Fruit fly (Drosophila melanogaster) whole organism, wandering third instar larva: ENCODE data around the gene CROT.

ENCODE experiments used
- Abd-B ChIP-seq: fragments of >200 bp; optimal IDR thresholded peaks from 2 replicates; lab custom pipeline; 2017; ENCODE audit warnings: missing biosample characterization, missing genetic modification characterization
- CG32264 ChIP-seq: fragments of 200-800 bp; sonication (Bioruptor generic); optimal IDR thresholded peaks from 2 replicates; lab custom pipeline; 2016; ENCODE audit warnings: missing biosample characterization, missing genetic modification characterization
- CG9705 ChIP-seq: fragments of 200-800 bp; sonication (Bioruptor generic); optimal IDR thresholded peaks from 2 replicates; lab custom pipeline; 2018; ENCODE audit warnings: missing biosample characterization, mild to moderate bottlenecking, missing genetic modification characterization
- CrebA ChIP-seq: fragments of 200-800 bp; sonication (Bioruptor generic); optimal IDR thresholded peaks from 2 replicates; lab custom pipeline; 2016; ENCODE audit warnings: missing biosample characterization, mild to moderate bottlenecking, missing genetic modification characterization, borderline replicate concordance
- Dfd ChIP-seq: fragments of >200 bp; optimal IDR thresholded peaks from 2 replicates; lab custom pipeline; 2017; ENCODE audit warnings: missing biosample characterization, missing genetic modification characterization
- Dif ChIP-seq: fragments of 200-275, 200-300 bp; sonication (Bioruptor generic); optimal IDR thresholded peaks from 2 replicates; lab custom pipeline; 2018; ENCODE audit warnings: missing biosample characterization, missing genetic modification characterization; ENCODE audit not compliant: partially characterized antibody
- GATAd ChIP-seq: sonication (Bioruptor generic); optimal IDR thresholded peaks from 2 replicates; lab custom pipeline; 2016; ENCODE audit warnings: missing biosample characterization, missing genetic modification characterization
- HLH106 ChIP-seq: fragments of 200-800 bp; optimal IDR thresholded peaks from 3 replicates; lab custom pipeline; 2019; ENCODE audit warnings: missing biosample characterization, mild to moderate bottlenecking, missing genetic modification characterization, moderate library complexity
- Hnf4 ChIP-seq: fragments of 200-800 bp; sonication (Bioruptor generic); optimal IDR thresholded peaks from 2 replicates; lab custom pipeline; 2016; ENCODE audit warnings: missing biosample characterization, mild to moderate bottlenecking, missing genetic modification characterization
- Hr78 ChIP-seq: fragments of >200 bp; optimal IDR thresholded peaks from 2 replicates; lab custom pipeline; 2017; ENCODE audit warnings: missing biosample characterization, missing genetic modification characterization
- Hr83 ChIP-seq: fragments of 200-300 bp; sonication (Bioruptor generic); optimal IDR thresholded peaks from 2 replicates; lab custom pipeline; 2016; ENCODE audit warnings: missing biosample characterization, mild to moderate bottlenecking, missing genetic modification characterization, moderate library complexity; ENCODE audit not compliant: poor library complexity, severe bottlenecking
- Jra ChIP-seq: sonication (Bioruptor generic); optimal IDR thresholded peaks from 2 replicates; lab custom pipeline; 2016; ENCODE audit warnings: missing biosample characterization, missing genetic modification characterization
- Mio ChIP-seq: sonication (Bioruptor generic); optimal IDR thresholded peaks from 2 replicates; lab custom pipeline; 2016; ENCODE audit warnings: missing biosample characterization, missing genetic modification characterization
- Myc ChIP-seq: fragments of >200 bp; optimal IDR thresholded peaks from 2 replicates; lab custom pipeline; 2017
- N ChIP-seq: fragments of >200 bp; optimal IDR thresholded peaks from 2 replicates; lab custom pipeline; 2018; ENCODE audit warnings: missing biosample characterization, missing external identifiers, missing genetic modification characterization
- OdsH ChIP-seq: fragments of 200-800 bp; sonication (Bioruptor generic); optimal IDR thresholded peaks from 2 replicates; lab custom pipeline; 2016; ENCODE audit warnings: missing biosample characterization, mild to moderate bottlenecking, missing genetic modification characterization
- Rel ChIP-seq, 2 experiments: fragments of 200-800 bp; sonication (Bioruptor generic) in 1 of 2; optimal IDR thresholded peaks; 2 replicates in 1 of 2; 3 replicates in 1 of 2; lab custom pipeline; 2016 to 2019; ENCODE audit warnings: mild to moderate bottlenecking in 2 of 2, missing biosample characterization in 2 of 2, missing genetic modification characterization in 2 of 2, moderate library complexity in 1 of 2
- Sp1 ChIP-seq: fragments of 200-800 bp; sonication (Bioruptor generic); optimal IDR thresholded peaks from 3 replicates; lab custom pipeline; 2019; ENCODE audit warnings: missing biosample characterization, mild to moderate bottlenecking, missing genetic modification characterization, moderate library complexity
- Vsx2 ChIP-seq: fragments of 200-300, 225-300 bp; sonication (Bioruptor generic); optimal IDR thresholded peaks from 2 replicates; lab custom pipeline; 2018; ENCODE audit warnings: missing biosample characterization, missing genetic modification characterization; ENCODE audit not compliant: partially characterized antibody
- br ChIP-seq: fragments of 200-800 bp; sonication (Bioruptor generic); optimal IDR thresholded peaks from 2 replicates; lab custom pipeline; 2016; ENCODE audit warnings: missing biosample characterization, missing genetic modification characterization
- dl ChIP-seq, 2 experiments: fragments of 175-275, 200-275 bp in 1 of 2; fragments of 200-275 bp in 1 of 2; sonication (Bioruptor generic); optimal IDR thresholded peaks; lab custom pipeline; 2018; ENCODE audit warnings: mild to moderate bottlenecking in 2 of 2, missing biosample characterization in 2 of 2, missing genetic modification characterization in 2 of 2, moderate library complexity in 2 of 2; ENCODE audit not compliant: partially characterized antibody in 2 of 2, insufficient read depth in 1 of 2
- dmrt93B ChIP-seq: fragments of 200-800 bp; sonication (Bioruptor generic); optimal IDR thresholded peaks from 2 replicates; lab custom pipeline; 2018; ENCODE audit warnings: missing biosample characterization, mild to moderate bottlenecking, missing genetic modification characterization
- dsf ChIP-seq: sonication (Bioruptor generic); optimal IDR thresholded peaks from 2 replicates; lab custom pipeline; 2016; ENCODE audit warnings: missing biosample characterization, missing genetic modification characterization, borderline replicate concordance
- ey ChIP-seq: fragments of 200-800 bp; sonication (Bioruptor generic); optimal IDR thresholded peaks from 2 replicates; lab custom pipeline; 2016; ENCODE audit warnings: missing biosample characterization, missing genetic modification characterization
- foxo ChIP-seq, 2 experiments: fragments of 200-800 bp; sonication (Bioruptor generic); optimal IDR thresholded peaks; 2 replicates in 1 of 2; 3 replicates in 1 of 2; lab custom pipeline; 2016 to 2017; ENCODE audit warnings: missing biosample characterization in 2 of 2, missing genetic modification characterization in 2 of 2
- fru ChIP-seq: fragments of 200-800 bp; sonication (Bioruptor generic); optimal IDR thresholded peaks from 3 replicates; lab custom pipeline; 2016; ENCODE audit warnings: missing biosample characterization, mild to moderate bottlenecking, missing genetic modification characterization
- h ChIP-seq: fragments of 200-800 bp; sonication (Bioruptor generic); optimal IDR thresholded peaks from 3 replicates; lab custom pipeline; 2016; ENCODE audit warnings: missing biosample characterization, mild to moderate bottlenecking, missing genetic modification characterization
- jim ChIP-seq: fragments of 175-275, 200-325 bp; sonication (Bioruptor generic); optimal IDR thresholded peaks from 2 replicates; lab custom pipeline; 2016; ENCODE audit warnings: missing biosample characterization, mild to moderate bottlenecking, missing genetic modification characterization
- lola ChIP-seq: fragments of >200 bp; optimal IDR thresholded peaks from 2 replicates; lab custom pipeline; 2017; ENCODE audit warnings: missing biosample characterization, missing genetic modification characterization
- pan ChIP-seq: fragments of >200 bp; optimal IDR thresholded peaks from 2 replicates; lab custom pipeline; 2017
- psq ChIP-seq: fragments of 200-800 bp; sonication (Bioruptor generic); optimal IDR thresholded peaks from 3 replicates; lab custom pipeline; 2017; ENCODE audit warnings: missing biosample characterization, mild to moderate bottlenecking, missing genetic modification characterization, moderate library complexity
- rgr ChIP-seq: fragments of 200-800 bp; sonication (Bioruptor generic); optimal IDR thresholded peaks from 3 replicates; lab custom pipeline; 2016; ENCODE audit warnings: missing biosample characterization, mild to moderate bottlenecking, missing genetic modification characterization
- sage ChIP-seq: fragments of 200-800 bp; sonication (Bioruptor generic); optimal IDR thresholded peaks from 2 replicates; lab custom pipeline; 2016; ENCODE audit warnings: missing biosample characterization, mild to moderate bottlenecking, missing genetic modification characterization
- usp ChIP-seq: fragments of >200 bp; optimal IDR thresholded peaks from 2 replicates; lab custom pipeline; 2017; ENCODE audit warnings: missing biosample characterization, missing genetic modification characterization
- woc ChIP-seq: sonication (Bioruptor generic); optimal IDR thresholded peaks from 2 replicates; lab custom pipeline; 2016; ENCODE audit warnings: missing biosample characterization, mild to moderate bottlenecking, missing genetic modification characterization

CROT gene

dm6 chr3R:27694018-27694417 lies 12.5 kb downstream of the CROT start, which contains the start of gene CG43319:
Gene CG43319, plus strand, starts transcription at chr3R:27694318.
- TF ChIP-seq Myc (lab: Kevin White, UChicago) (no peak), Rel (GFP tag; optimal IDR thresholded peaks at IDR 0.05; lab: Kevin White, UChicago) (no peak), Rel (tag; optimal IDR thresholded peaks at IDR 0.05; lab: Kevin White, UChicago) (no peak), N (no peak), lola (no peak), jim (GFP tag; lab: Kevin White, UChicago) (no peak), h (GFP tag; lab: Kevin White, UChicago) (no peak), rgr (GFP tag; lab: Kevin White, UChicago) (no peak), sage (GFP tag; lab: Kevin White, UChicago) (no peak), CrebA (GFP tag; lab: Kevin White, UChicago) (no peak), Dfd (GFP tag; lab: Kevin White, UChicago) (no peak), HLH106 (tag; lab: Kevin White, UChicago) (no peak), ey (GFP tag; lab: Kevin White, UChicago) (no peak), Jra (no peak), Mio (GFP tag; lab: Kevin White, UChicago) (no peak), usp (GFP tag; lab: Kevin White, UChicago) (no peak), dmrt93B (GFP tag; lab: Kevin White, UChicago) (no peak), Dif (no peak), GATAd (GFP tag; lab: Kevin White, UChicago) (no peak), foxo (GFP tag; optimal IDR thresholded peaks at IDR 0.05; lab: Kevin White, UChicago) (no peak), woc (GFP tag; lab: Kevin White, UChicago) (no peak)

dm6 chr3R:27692645-27693307 lies 13.8 kb downstream of the CROT start:
- TF ChIP-seq sage (GFP tag; lab: Kevin White, UChicago) (no peak), fru (peak; percentile 58), psq (GFP tag; lab: Kevin White, UChicago) (peak; percentile 60), usp (GFP tag; lab: Kevin White, UChicago) (no peak), Hr83 (GFP tag; lab: Kevin White, UChicago) (no peak), rgr (GFP tag; lab: Kevin White, UChicago) (no peak)

DNA sequence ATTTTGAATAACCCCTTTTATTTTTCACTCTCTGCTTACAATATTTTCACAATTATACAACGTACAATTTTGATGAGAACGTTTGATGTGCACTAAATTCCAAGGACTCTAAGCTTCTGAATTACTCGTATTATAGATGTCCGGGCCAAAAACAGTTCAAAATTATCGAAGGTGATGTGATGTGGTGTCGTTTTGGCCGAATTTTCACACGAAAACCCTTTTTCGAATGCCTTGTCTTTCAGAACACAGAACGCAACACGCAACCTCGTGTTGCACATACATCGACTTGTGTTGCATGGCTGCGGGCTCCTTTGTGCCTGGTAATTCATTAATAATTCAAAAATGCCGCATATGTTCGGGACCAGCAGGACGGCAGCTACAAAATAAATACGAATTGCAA lies 18.5 kb downstream of the CROT start, which contains the start of gene CG31055:
CG31055 (minus strand) TSS at position 101 of the 400 bp plus-strand sequence.
- TF ChIP-seq sage (GFP tag; lab: Kevin White, UChicago) (no peak), Mio (GFP tag; lab: Kevin White, UChicago) (no peak), HLH106 (tag; lab: Kevin White, UChicago) (no peak), ey (GFP tag; lab: Kevin White, UChicago) (no peak), Dif (no peak), CrebA (GFP tag; lab: Kevin White, UChicago) (no peak), Hr83 (GFP tag; lab: Kevin White, UChicago) (no peak), jim (GFP tag; lab: Kevin White, UChicago) (no peak), Myc (lab: Kevin White, UChicago) (no peak), pan (lab: Kevin White, UChicago) (no peak), OdsH (GFP tag; lab: Kevin White, UChicago) (no peak), Jra (no peak), Hr78 (GFP tag; lab: Kevin White, UChicago) (no peak)
- TF ChIP-seq, all 38 proteins: peak for 0

- peak; percentile 84 for TF ChIP-seq woc (GFP tag; lab: Kevin White, UChicago)
- TF ChIP-seq sage (GFP tag; lab: Kevin White, UChicago): no peak
- TF ChIP-seq CrebA (GFP tag; lab: Kevin White, UChicago): no peak
- no peak for TF ChIP-seq Jra
- TF ChIP-seq N: no peak
- TF ChIP-seq Dif: no peak
- peak; percentile 47 for TF ChIP-seq psq (GFP tag; lab: Kevin White, UChicago)
- TF ChIP-seq fru: peak; percentile 31
- no peak for TF ChIP-seq pan (lab: Kevin White, UChicago)
- peak in 1 of 2 experiments; percentile 30 for TF ChIP-seq foxo (GFP tag; optimal IDR thresholded peaks at IDR 0.05; lab: Kevin White, UChicago)
- TF ChIP-seq dmrt93B (GFP tag; lab: Kevin White, UChicago): no peak
- no peak for TF ChIP-seq lola
- TF ChIP-seq OdsH (GFP tag; lab: Kevin White, UChicago): peak; percentile 44
- no peak for TF ChIP-seq Vsx2
- TF ChIP-seq ey (GFP tag; lab: Kevin White, UChicago): peak; percentile 9
- no peak for TF ChIP-seq Mio (GFP tag; lab: Kevin White, UChicago)
- no peak for TF ChIP-seq GATAd (GFP tag; lab: Kevin White, UChicago)
- no peak for TF ChIP-seq rgr (GFP tag; lab: Kevin White, UChicago)
- TF ChIP-seq Abd-B (GFP tag; lab: Kevin White, UChicago): no peak
- TF ChIP-seq jim (GFP tag; lab: Kevin White, UChicago): no peak
- TF ChIP-seq Hr83 (GFP tag; lab: Kevin White, UChicago): no peak
- TF ChIP-seq Myc (lab: Kevin White, UChicago): no peak
- no peak for TF ChIP-seq dl (GFP tag; optimal IDR thresholded peaks at IDR 0.05; lab: Kevin White, UChicago; ENCODE audit: insufficient read depth in 1 of 2, partially characterized antibody in 2 of 2)
- TF ChIP-seq CG32264: no peak
- TF ChIP-seq HLH106 (tag; lab: Kevin White, UChicago): peak; percentile 19
- no peak for TF ChIP-seq usp (GFP tag; lab: Kevin White, UChicago)
- TF ChIP-seq CG9705 (GFP tag; lab: Kevin White, UChicago): no peak
- TF ChIP-seq Sp1 (GFP tag; lab: Kevin White, UChicago): peak; percentile 32
- TF ChIP-seq br (GFP tag; lab: Kevin White, UChicago): no peak
- TF ChIP-seq dsf (GFP tag; lab: Kevin White, UChicago): no peak
- no peak for TF ChIP-seq Hnf4 (GFP tag; lab: Kevin White, UChicago)
- TF ChIP-seq h (GFP tag; lab: Kevin White, UChicago): peak; percentile 28
Measured at dm6 chr3R:27685539-27686012, 21.0 kb downstream of the CROT start, which contains the start of gene CG12880. Gene CG12880, plus strand, starts transcription at chr3R:27685962.
